Fruit fly (Drosophila melanogaster) whole organism, embryonic: Measurements from ENCODE around the gene CG11811.
A peak's percentile ranks its signal among the peaks of the same experiment; 100 is the strongest.

Experiments used
- Abd-B ChIP-seq: fragments of 200-800 bp; sonication (Bioruptor generic); optimal IDR thresholded peaks from 2 replicates; lab custom pipeline; 2018; ENCODE audit warnings: missing biosample characterization, mild to moderate bottlenecking, missing genetic modification characterization, moderate library complexity
- Atf3 ChIP-seq: fragments of 200-800 bp; sonication (Bioruptor generic); optimal IDR thresholded peaks from 3 replicates; lab custom pipeline; 2016; ENCODE audit warnings: missing biosample characterization, missing genetic modification characterization
- CG10274 ChIP-seq: fragments of 200-800 bp; sonication (Bioruptor generic); optimal IDR thresholded peaks from 3 replicates; lab custom pipeline; 2017; ENCODE audit warnings: missing biosample characterization, mild to moderate bottlenecking, missing genetic modification characterization
- CG10321 ChIP-seq: fragments of 200-800 bp; sonication (Bioruptor generic); IDR thresholded peaks from 2 replicates; pipeline ENCODE4 v1.3.6; 2022; ENCODE audit warnings: missing biosample characterization, missing genetic modification characterization
- CG10979 ChIP-seq: fragments of 200-800 bp; sonication (Bioruptor generic); optimal IDR thresholded peaks from 2 replicates; lab custom pipeline; 2018; ENCODE audit warnings: missing biosample characterization, mild to moderate bottlenecking, missing genetic modification characterization, moderate library complexity
- CG12659 ChIP-seq: fragments of 200-800 bp; sonication (Bioruptor generic); optimal IDR thresholded peaks from 3 replicates; lab custom pipeline; 2017; ENCODE audit warnings: mild to moderate bottlenecking, missing biosample characterization, missing genetic modification reagents, missing genetic modification characterization
- CG14441 ChIP-seq: fragments of 200-800 bp; sonication (Bioruptor generic); IDR thresholded peaks from 2 replicates; pipeline ENCODE4 v1.3.6; 2022; ENCODE audit warnings: missing biosample characterization, missing genetic modification characterization
- CG17612 ChIP-seq: fragments of 200-800 bp; sonication (Bioruptor generic); IDR thresholded peaks from 2 replicates; pipeline ENCODE4 v1.3.6; 2022; ENCODE audit warnings: missing biosample characterization, missing genetic modification characterization
- CG2875 ChIP-seq: fragments of 200-800 bp; sonication (Bioruptor generic); optimal IDR thresholded peaks from 2 replicates; lab custom pipeline; 2017; ENCODE audit warnings: missing biosample characterization, mild to moderate bottlenecking, missing genetic modification characterization, missing genetic modification reagents
- CG3407 ChIP-seq: fragments of 200-800 bp; sonication (Bioruptor generic); optimal IDR thresholded peaks from 2 replicates; lab custom pipeline; 2018; ENCODE audit warnings: missing biosample characterization, mild to moderate bottlenecking, missing genetic modification characterization
- CG34422 ChIP-seq: fragments of 200-800 bp; sonication (Bioruptor generic); IDR thresholded peaks from 3 replicates; pipeline ENCODE4 v1.3.6; 2022; ENCODE audit warnings: missing biosample characterization, missing genetic modification characterization
- CG3838 ChIP-seq: fragments of 200-800 bp; sonication (Bioruptor generic); optimal IDR thresholded peaks from 3 replicates; lab custom pipeline; 2016; ENCODE audit warnings: missing biosample characterization, missing genetic modification characterization
- CG43689 ChIP-seq: fragments of 200-800 bp; sonication (Bioruptor generic); IDR thresholded peaks from 2 replicates; pipeline ENCODE4 v1.3.6; 2022; ENCODE audit warnings: missing biosample characterization, missing genetic modification characterization
- CG4617 ChIP-seq: fragments of 200-800 bp; sonication (Bioruptor generic); optimal IDR thresholded peaks from 3 replicates; lab custom pipeline; 2016; ENCODE audit warnings: missing biosample characterization, missing genetic modification characterization, borderline replicate concordance
- CG6765 ChIP-seq: fragments of 200-800 bp; sonication (Bioruptor generic); optimal IDR thresholded peaks from 3 replicates; lab custom pipeline; 2017; ENCODE audit warnings: missing biosample characterization, mild to moderate bottlenecking, missing genetic modification characterization
- CG7786 ChIP-seq: fragments of 200-800 bp; sonication (Bioruptor generic); optimal IDR thresholded peaks from 2 replicates; lab custom pipeline; 2016; ENCODE audit warnings: missing biosample characterization, missing genetic modification characterization
- CG8290 ChIP-seq, 3 experiments: fragments of 200-800 bp; sonication (Bioruptor generic); optimal IDR thresholded peaks; 2 replicates each; lab custom pipeline; 2016 to 2019; ENCODE audit warnings: missing biosample characterization in 3 of 3, missing genetic modification characterization in 3 of 3, mild to moderate bottlenecking in 2 of 3, moderate library complexity in 1 of 3
- CG9932 ChIP-seq: fragments of 200-800 bp; sonication (Bioruptor generic); IDR thresholded peaks from 2 replicates; pipeline ENCODE4 v1.3.6; 2022; ENCODE audit warnings: missing biosample characterization, missing genetic modification characterization
- Dref ChIP-seq: fragments of 200-800 bp; sonication (Bioruptor generic); IDR thresholded peaks from 2 replicates; pipeline ENCODE4 v1.3.6; 2022; ENCODE audit warnings: missing biosample characterization, missing genetic modification characterization
- Gug ChIP-seq: fragments of 200-800 bp; sonication (Bioruptor generic); IDR thresholded peaks from 4 replicates; pipeline ENCODE4 v1.3.6; 2022; ENCODE audit warnings: missing biosample characterization, missing genetic modification characterization
- HmgZ ChIP-seq: fragments of 200-800 bp; sonication (Bioruptor generic); optimal IDR thresholded peaks from 2 replicates; lab custom pipeline; 2018; ENCODE audit warnings: missing biosample characterization, mild to moderate bottlenecking, missing genetic modification characterization
- Hr78 ChIP-seq, 2 experiments: fragments of 200-800 bp in 1 of 2; fragments of >200 bp in 1 of 2; sonication (Bioruptor generic) in 1 of 2; optimal IDR thresholded peaks; 2 replicates each; lab custom pipeline; 2017 to 2019; ENCODE audit warnings: missing biosample characterization in 2 of 2, missing genetic modification characterization in 2 of 2, mild to moderate bottlenecking in 1 of 2, moderate library complexity in 1 of 2
- Kr ChIP-seq: fragments of 200-800 bp; sonication (Bioruptor generic); optimal IDR thresholded peaks from 2 replicates; lab custom pipeline; 2017; ENCODE audit warnings: missing biosample characterization, mild to moderate bottlenecking, missing genetic modification characterization
- Lim3 ChIP-seq: fragments of 200-800 bp; sonication (Bioruptor generic); IDR thresholded peaks from 2 replicates; pipeline ENCODE4 v1.3.6; 2022; ENCODE audit warnings: missing biosample characterization, missing genetic modification characterization
- Meics ChIP-seq: fragments of 200-800 bp; sonication (Bioruptor generic); optimal IDR thresholded peaks from 2 replicates; lab custom pipeline; 2017; ENCODE audit warnings: missing biosample characterization, mild to moderate bottlenecking, missing genetic modification characterization
- Myb ChIP-seq: fragments of 200-800 bp; sonication (Bioruptor generic); optimal IDR thresholded peaks from 2 replicates; lab custom pipeline; 2016; ENCODE audit warnings: missing biosample characterization, missing genetic modification characterization
- NfI ChIP-seq: fragments of 200-800 bp; sonication (Bioruptor generic); optimal IDR thresholded peaks from 3 replicates; lab custom pipeline; 2018; ENCODE audit warnings: missing biosample characterization, mild to moderate bottlenecking, missing genetic modification characterization, moderate library complexity
- Oaz ChIP-seq: fragments of 200-800 bp; sonication (Bioruptor generic); IDR thresholded peaks from 2 replicates; pipeline ENCODE4 v1.3.6; 2022; ENCODE audit warnings: missing biosample characterization, missing genetic modification characterization
- Scr ChIP-seq: fragments of 200-800 bp; sonication (Bioruptor generic); IDR thresholded peaks from 2 replicates; pipeline ENCODE4 v1.3.6; 2022; ENCODE audit warnings: missing biosample characterization, missing genetic modification characterization; ENCODE audit not compliant: partially characterized antibody
- ap ChIP-seq: fragments of 200-800 bp; sonication (Bioruptor generic); IDR thresholded peaks from 2 replicates; pipeline ENCODE4 v1.3.6; 2022; ENCODE audit warnings: missing biosample characterization, missing genetic modification characterization
- az2 ChIP-seq: fragments of 200-800 bp; sonication (Bioruptor generic); optimal IDR thresholded peaks from 3 replicates; lab custom pipeline; 2016; ENCODE audit warnings: missing biosample characterization, missing genetic modification characterization
- bigmax ChIP-seq: fragments of 200-800 bp; sonication (Bioruptor generic); optimal IDR thresholded peaks from 2 replicates; lab custom pipeline; 2018; ENCODE audit warnings: missing biosample characterization, mild to moderate bottlenecking, missing genetic modification characterization
- btn ChIP-seq: fragments of 200-800 bp; sonication (Bioruptor generic); optimal IDR thresholded peaks from 2 replicates; lab custom pipeline; 2016; ENCODE audit warnings: missing biosample characterization, missing genetic modification characterization
- ci ChIP-seq: fragments of 200-800 bp; sonication (Bioruptor generic); IDR thresholded peaks from 3 replicates; pipeline ENCODE4 v1.3.6; 2022; ENCODE audit warnings: missing biosample characterization, missing genetic modification characterization
- cwo ChIP-seq: fragments of 200-800 bp; sonication (Bioruptor generic); optimal IDR thresholded peaks from 3 replicates; lab custom pipeline; 2017; ENCODE audit warnings: missing biosample characterization, missing genetic modification characterization, mild to moderate bottlenecking, moderate library complexity, missing genetic modification reagents
- gce ChIP-seq: fragments of 200-800 bp; sonication (Bioruptor generic); IDR thresholded peaks from 3 replicates; pipeline ENCODE4 v1.3.6; 2022; ENCODE audit warnings: missing biosample characterization, missing genetic modification characterization
- gt ChIP-seq: fragments of 200-800 bp; sonication (Bioruptor generic); IDR thresholded peaks from 2 replicates; pipeline ENCODE4 v1.3.6; 2022; ENCODE audit warnings: missing biosample characterization, missing genetic modification characterization
- lab ChIP-seq: fragments of 200-800 bp; sonication (Bioruptor generic); optimal IDR thresholded peaks from 3 replicates; lab custom pipeline; 2017; ENCODE audit warnings: missing biosample characterization, missing genetic modification characterization, mild to moderate bottlenecking, moderate library complexity, missing genetic modification reagents
- lbe ChIP-seq: fragments of 200-800 bp; sonication (Bioruptor generic); optimal IDR thresholded peaks from 2 replicates; lab custom pipeline; 2016; ENCODE audit warnings: missing biosample characterization, mild to moderate bottlenecking, missing genetic modification characterization
- nau ChIP-seq: fragments of 200-800 bp; sonication (Bioruptor generic); optimal IDR thresholded peaks from 3 replicates; lab custom pipeline; 2017; ENCODE audit warnings: missing biosample characterization, mild to moderate bottlenecking, missing genetic modification characterization, missing genetic modification reagents
- p53 ChIP-seq: fragments of 200-800 bp; sonication (Bioruptor generic); optimal IDR thresholded peaks from 2 replicates; lab custom pipeline; 2016; ENCODE audit warnings: missing biosample characterization, missing genetic modification characterization
- pum ChIP-seq: fragments of 200-800 bp; sonication (Bioruptor generic); optimal IDR thresholded peaks from 2 replicates; lab custom pipeline; 2016; ENCODE audit warnings: missing biosample characterization, missing genetic modification characterization
- sd ChIP-seq: fragments of 200-800 bp; sonication (Bioruptor generic); optimal IDR thresholded peaks from 3 replicates; lab custom pipeline; 2018; ENCODE audit warnings: missing biosample characterization, mild to moderate bottlenecking, missing genetic modification characterization, moderate library complexity
- sisA ChIP-seq: fragments of 200-800 bp; sonication (Bioruptor generic); IDR thresholded peaks from 2 replicates; pipeline ENCODE4 v1.3.6; 2022; ENCODE audit warnings: missing biosample characterization, missing genetic modification characterization
- slou ChIP-seq: fragments of 200-800 bp; sonication (Bioruptor generic); optimal IDR thresholded peaks from 3 replicates; lab custom pipeline; 2016; ENCODE audit warnings: missing biosample characterization, missing genetic modification characterization
- stc ChIP-seq: fragments of 200-800 bp; sonication (Bioruptor generic); IDR thresholded peaks from 2 replicates; pipeline ENCODE4 v1.3.6; 2022; ENCODE audit warnings: missing biosample characterization, missing genetic modification characterization
- unc-4 ChIP-seq: fragments of 200-800 bp; sonication (Bioruptor generic); IDR thresholded peaks from 2 replicates; pipeline ENCODE4 v1.3.6; 2022; ENCODE audit warnings: missing biosample characterization, missing genetic modification characterization; ENCODE audit not compliant: partially characterized antibody
- vvl ChIP-seq: fragments of 200-800 bp; sonication (Bioruptor generic); IDR thresholded peaks from 2 replicates; pipeline ENCODE4 v1.3.6; 2022; ENCODE audit warnings: missing biosample characterization, missing genetic modification characterization
- zfh1 ChIP-seq: fragments of 200-800 bp; sonication (Bioruptor generic); IDR thresholded peaks from 3 replicates; pipeline ENCODE4 v1.3.6; 2022; ENCODE audit warnings: missing biosample characterization, missing genetic modification characterization

CG11811 gene

dm6 chr3L:10682725-10683367 lies 8.0 kb upstream of the CG11811 start (continued):
- TF ChIP-seq Meics, result peak; percentile 99
- no peak for TF ChIP-seq Dref (GFP tag; lab: Robert Waterston, UW)
- TF ChIP-seq nau (GFP tag; lab: Kevin White, UChicago), result peak; percentile 99
- peak; percentile 67 for TF ChIP-seq Kr (GFP tag; lab: Kevin White, UChicago)
- peak; percentile 92 for TF ChIP-seq CG17612 (GFP tag; lab: Robert Waterston, UW)
- TF ChIP-seq Gug (GFP tag; lab: Robert Waterston, UW), result peak; percentile 96
- TF ChIP-seq Hr78 (GFP tag; optimal IDR thresholded peaks at IDR 0.05; lab: Kevin White, UChicago), result peak in 1 of 2 experiments; percentile 91
- TF ChIP-seq Oaz (GFP tag; lab: Robert Waterston, UW), result peak; percentile 93
- TF ChIP-seq Abd-B (GFP tag; lab: Kevin White, UChicago), result peak; percentile 96
- peak; percentile 9; the same call in 1 of the 2 replicates for TF ChIP-seq Scr (GFP tag; lab: Robert Waterston, UW)
- peak; percentile 99 for TF ChIP-seq CG12659 (GFP tag; lab: Kevin White, UChicago)
- peak; percentile 79 for TF ChIP-seq pum
- peak; percentile 97 for TF ChIP-seq CG14441 (GFP tag; lab: Robert Waterston, UW)
- TF ChIP-seq CG10321 (GFP tag; lab: Robert Waterston, UW), result peak; percentile 79
- TF ChIP-seq NfI, result peak; percentile 96
- peak; percentile 94 for TF ChIP-seq ap (GFP tag; lab: Robert Waterston, UW)
- TF ChIP-seq gt (GFP tag; lab: Robert Waterston, UW), result peak; percentile 85
- peak; percentile 46 for TF ChIP-seq btn (GFP tag; lab: Kevin White, UChicago)
- TF ChIP-seq CG6765 (GFP tag; lab: Kevin White, UChicago), result peak; percentile 97
- peak; percentile 93 for TF ChIP-seq slou
- peak; percentile 96 for TF ChIP-seq sd (tag; lab: Kevin White, UChicago)
- TF ChIP-seq stc (GFP tag; lab: Robert Waterston, UW), result peak; percentile 98
- no peak for TF ChIP-seq bigmax (GFP tag; lab: Kevin White, UChicago)
- TF ChIP-seq Lim3 (GFP tag; lab: Robert Waterston, UW), result peak; percentile 93; the same call in 1 of the 2 replicates
- peak; percentile 99 for TF ChIP-seq lab
- TF ChIP-seq CG4617, result peak; percentile 91
- peak; percentile 94 for TF ChIP-seq CG43689
- TF ChIP-seq az2 (GFP tag; lab: Kevin White, UChicago), result peak; percentile 98
- TF ChIP-seq lbe (GFP tag; lab: Kevin White, UChicago), result peak; percentile 90
- peak; percentile 97 for TF ChIP-seq CG2875 (GFP tag; lab: Kevin White, UChicago)
- peak; percentile 95 for TF ChIP-seq CG9932
- peak; percentile 97 for TF ChIP-seq HmgZ (tag; lab: Kevin White, UChicago)
- no peak for TF ChIP-seq unc-4 (GFP tag; lab: Robert Waterston, UW)
- TF ChIP-seq CG10979 (tag; lab: Kevin White, UChicago), result peak; percentile 99
- TF ChIP-seq CG34422 (GFP tag; lab: Robert Waterston, UW), result peak; percentile 96; the same call in 2 of the 3 replicates
- peak; percentile 77 for TF ChIP-seq Atf3
- TF ChIP-seq CG8290 (GFP tag; optimal IDR thresholded peaks at IDR 0.05; lab: Kevin White, UChicago), result peak; percentile 96
- peak; percentile 80 to 92 for TF ChIP-seq CG8290 (tag; optimal IDR thresholded peaks at IDR 0.05; lab: Kevin White, UChicago)
- TF ChIP-seq p53 (GFP tag; lab: Kevin White, UChicago), result no peak
- peak; percentile 88 for TF ChIP-seq CG3838
- peak; percentile 93 for TF ChIP-seq zfh1
- TF ChIP-seq vvl (GFP tag; lab: Robert Waterston, UW), result peak; percentile 97
- peak; percentile 50 for TF ChIP-seq Myb
- peak; percentile 99 for TF ChIP-seq cwo (GFP tag; lab: Kevin White, UChicago)
- TF ChIP-seq ci (GFP tag; lab: Robert Waterston, UW), result peak; percentile 90; the same call in 2 of the 3 replicates
- TF ChIP-seq CG3407, result peak; percentile 96
- peak; percentile 84 for TF ChIP-seq CG7786
- TF ChIP-seq sisA (GFP tag; lab: Robert Waterston, UW), result peak; percentile 98
- peak; percentile 89 for TF ChIP-seq gce (GFP tag; lab: Robert Waterston, UW)
- peak; percentile 93 for TF ChIP-seq CG10274
